Worm (Caenorhabditis elegans) whole organism, young adult: Measurements from ENCODE around the gene sru-1.
A peak's percentile ranks its signal among the peaks of the same experiment; 100 is the strongest.

Source experiments
- B0261.1 ChIP-seq: sonication (generic microtip); optimal IDR thresholded peaks from 2 replicates; lab custom pipeline; 2016; ENCODE audit warnings: mild to moderate bottlenecking, missing genetic modification characterization, moderate library complexity, missing compliant biosample characterization
- B0336.3 ChIP-seq: fragments of 200-800 bp; sonication (Bioruptor generic); IDR thresholded peaks from 2 replicates; pipeline ENCODE4 v1.3.6; 2022; ENCODE audit warnings: missing genetic modification characterization, missing compliant biosample characterization
- F10E7.11 ChIP-seq: sonication (generic microtip); optimal IDR thresholded peaks from 2 replicates; lab custom pipeline; 2017; ENCODE audit warnings: mild to moderate bottlenecking, missing genetic modification characterization, moderate library complexity, missing compliant biosample characterization
- F39B2.1 ChIP-seq: fragments of 200-800 bp; sonication (Bioruptor generic); IDR thresholded peaks from 2 replicates; pipeline ENCODE4 v1.3.6; 2022; ENCODE audit warnings: missing genetic modification reagents, missing genetic modification characterization, missing compliant biosample characterization
- F49E8.2 ChIP-seq: sonication (generic microtip); optimal IDR thresholded peaks from 3 replicates; lab custom pipeline; 2017; ENCODE audit warnings: missing genetic modification characterization, mild to moderate bottlenecking, missing compliant biosample characterization, antibody characterized with exemption, moderate library complexity; ENCODE audit not compliant: insufficient read depth
- K11D2.4 ChIP-seq: fragments of 200-800 bp; sonication (Bioruptor generic); IDR thresholded peaks from 2 replicates; pipeline ENCODE4 v1.3.6; 2022; ENCODE audit warnings: missing genetic modification reagents, missing genetic modification characterization, missing compliant biosample characterization
- K12H6.12 ChIP-seq: fragments of 200-800 bp; sonication (Bioruptor generic); optimal IDR thresholded peaks from 2 replicates; lab custom pipeline; 2018; ENCODE audit warnings: mild to moderate bottlenecking, missing genetic modification characterization, missing compliant biosample characterization
- Y95B8A.8 ChIP-seq: fragments of 200-800 bp; sonication (Bioruptor generic); IDR thresholded peaks from 2 replicates; pipeline ENCODE4 v1.3.6; 2022; ENCODE audit warnings: missing genetic modification reagents, missing genetic modification characterization, missing compliant biosample characterization
- ZK185.1 ChIP-seq: sonication (generic microtip); optimal IDR thresholded peaks from 2 replicates; lab custom pipeline; 2016; ENCODE audit warnings: mild to moderate bottlenecking, missing genetic modification characterization, missing compliant biosample characterization; ENCODE audit not compliant: poor library complexity, severe bottlenecking
- akir-1 ChIP-seq: fragments of 200-800 bp; sonication (Bioruptor generic); optimal IDR thresholded peaks from 2 replicates; lab custom pipeline; 2018; ENCODE audit warnings: mild to moderate bottlenecking, missing genetic modification characterization, moderate library complexity, missing compliant biosample characterization
- aptf-3 ChIP-seq: fragments of 200-800 bp; sonication (Bioruptor generic); IDR thresholded peaks from 2 replicates; pipeline ENCODE4 v1.3.6; 2022; ENCODE audit warnings: missing genetic modification characterization, missing compliant biosample characterization
- attf-6 ChIP-seq: fragments of 200-800 bp; sonication (Bioruptor generic); IDR thresholded peaks from 2 replicates; pipeline ENCODE4 v1.3.6; 2022; ENCODE audit warnings: missing genetic modification reagents, missing genetic modification characterization, missing compliant biosample characterization
- bed-1 ChIP-seq: fragments of 200-800 bp; sonication (Bioruptor generic); IDR thresholded peaks from 2 replicates; pipeline ENCODE4 v1.3.6; 2022; ENCODE audit warnings: missing genetic modification reagents, missing genetic modification characterization, missing compliant biosample characterization
- bed-2 ChIP-seq: fragments of 200-800 bp; sonication (Bioruptor generic); IDR thresholded peaks from 2 replicates; pipeline ENCODE4 v1.3.6; 2022; ENCODE audit warnings: missing genetic modification reagents, missing genetic modification characterization, missing compliant biosample characterization
- die-1 ChIP-seq: sonication (generic microtip); optimal IDR thresholded peaks from 2 replicates; lab custom pipeline; 2016; ENCODE audit warnings: missing genotype, mild to moderate bottlenecking, missing genetic modification characterization, missing compliant biosample characterization
- dpl-1 ChIP-seq: fragments of 150-350 bp; optimal IDR thresholded peaks from 2 replicates; lab custom pipeline; 2014; ENCODE audit warnings: missing biosample characterization, missing genetic modification reagents, missing genetic modification characterization
- egl-18 ChIP-seq: fragments of 200-800 bp; sonication (Bioruptor generic); IDR thresholded peaks from 2 replicates; pipeline ENCODE4 v1.3.6; 2022; ENCODE audit warnings: missing genetic modification reagents, missing genetic modification characterization, missing compliant biosample characterization
- egrh-3 ChIP-seq: fragments of 200-800 bp; sonication (Bioruptor generic); IDR thresholded peaks from 2 replicates; pipeline ENCODE4 v1.3.6; 2022; ENCODE audit warnings: missing genetic modification reagents, missing genetic modification characterization, missing compliant biosample characterization
- ets-4 ChIP-seq: fragments of 200-800 bp; sonication (Bioruptor generic); optimal IDR thresholded peaks from 2 replicates; lab custom pipeline; 2018; ENCODE audit warnings: mild to moderate bottlenecking, missing genetic modification characterization, missing compliant biosample characterization
- him-1 ChIP-seq: sonication (generic microtip); optimal IDR thresholded peaks from 2 replicates; lab custom pipeline; 2016; ENCODE audit warnings: missing genotype, missing genetic modification reagents, missing genetic modification characterization, missing compliant biosample characterization
- hsf-1 ChIP-seq: fragments of 200-800 bp; sonication (Bioruptor generic); IDR thresholded peaks from 2 replicates; pipeline ENCODE4 v1.3.6; 2022; ENCODE audit warnings: missing genetic modification reagents, missing genetic modification characterization, missing compliant biosample characterization
- let-526 ChIP-seq: fragments of 200-800 bp; sonication (Bioruptor generic); IDR thresholded peaks from 2 replicates; pipeline ENCODE4 v1.3.6; 2022; ENCODE audit warnings: missing genetic modification reagents, missing genetic modification characterization, missing compliant biosample characterization
- lir-1 ChIP-seq: fragments of 200-800 bp; sonication (Bioruptor generic); conservative IDR thresholded peaks from 2 replicates; pipeline ENCODE4 v1.3.6; 2022; ENCODE audit warnings: missing genetic modification reagents, missing genetic modification characterization, missing compliant biosample characterization
- lsl-1 ChIP-seq: fragments of 200-800 bp; sonication (Bioruptor generic); optimal IDR thresholded peaks from 2 replicates; lab custom pipeline; 2018; ENCODE audit warnings: mild to moderate bottlenecking, missing genetic modification characterization, moderate library complexity, missing compliant biosample characterization
- lsy-27 ChIP-seq: sonication (generic microtip); optimal IDR thresholded peaks from 2 replicates; lab custom pipeline; 2017; ENCODE audit warnings: missing genetic modification characterization, mild to moderate bottlenecking, missing compliant biosample characterization, antibody characterized with exemption, missing genotype, borderline replicate concordance; ENCODE audit not compliant: insufficient read depth
- madf-10 ChIP-seq: sonication (generic microtip); optimal IDR thresholded peaks from 2 replicates; lab custom pipeline; 2016; ENCODE audit warnings: mild to moderate bottlenecking, missing genetic modification characterization, missing compliant biosample characterization
- mel-28 ChIP-seq: sonication (generic microtip); optimal IDR thresholded peaks from 2 replicates; lab custom pipeline; 2016; ENCODE audit warnings: borderline replicate concordance, mild to moderate bottlenecking, missing genetic modification characterization, missing compliant biosample characterization
- mxl-1 ChIP-seq: sonication (generic microtip); optimal IDR thresholded peaks from 2 replicates; lab custom pipeline; 2016; ENCODE audit warnings: missing genetic modification characterization, missing compliant biosample characterization
- nfyb-1 ChIP-seq: fragments of 200-800 bp; sonication (Bioruptor generic); IDR thresholded peaks from 2 replicates; pipeline ENCODE4 v1.3.6; 2022; ENCODE audit warnings: missing genetic modification reagents, missing genetic modification characterization, missing compliant biosample characterization
- nhr-120 ChIP-seq: fragments of 200-800 bp; sonication (Bioruptor generic); IDR thresholded peaks from 2 replicates; pipeline ENCODE4 v1.3.6; 2022; ENCODE audit warnings: missing genetic modification characterization, missing compliant biosample characterization
- nhr-179 ChIP-seq: sonication (generic microtip); optimal IDR thresholded peaks from 2 replicates; lab custom pipeline; 2016; ENCODE audit warnings: mild to moderate bottlenecking, missing genetic modification characterization, missing compliant biosample characterization
- nhr-90 ChIP-seq: sonication (generic microtip); optimal IDR thresholded peaks from 2 replicates; lab custom pipeline; 2016; ENCODE audit warnings: missing genotype, mild to moderate bottlenecking, missing genetic modification characterization, missing compliant biosample characterization
- pha-4 ChIP-seq: fragments of 150-350 bp; sonication (generic microtip); optimal IDR thresholded peaks from 2 replicates; lab custom pipeline; 2014; ENCODE audit warnings: missing biosample characterization, missing genetic modification reagents, missing genetic modification characterization
- rcor-1 ChIP-seq: fragments of 200-800 bp; sonication (Bioruptor generic); IDR thresholded peaks from 2 replicates; pipeline ENCODE4 v1.3.6; 2022; ENCODE audit warnings: missing genetic modification reagents, missing genetic modification characterization, missing compliant biosample characterization
- rec-8 ChIP-seq, 2 experiments: sonication (generic microtip); optimal IDR thresholded peaks; 2 replicates each; lab custom pipeline; 2016; ENCODE audit warnings: mild to moderate bottlenecking in 2 of 2, missing genetic modification characterization in 2 of 2, missing genetic modification reagents in 2 of 2, missing genotype in 2 of 2, missing biosample characterization in 1 of 2, missing compliant biosample characterization in 1 of 2, moderate library complexity in 1 of 2
- rpc-1 ChIP-seq, 2 experiments: fragments of 150-350 bp in 1 of 2; sonication (generic microtip) in 1 of 2; optimal IDR thresholded peaks; 2 replicates each; lab custom pipeline; 2014 to 2018; ENCODE audit warnings: missing biosample characterization in 1 of 2, missing genetic modification characterization in 1 of 2, missing genetic modification reagents in 1 of 2, missing genotype in 1 of 2
- snpc-3.4 ChIP-seq: sonication (generic microtip); optimal IDR thresholded peaks from 2 replicates; lab custom pipeline; 2017; ENCODE audit warnings: missing genetic modification characterization, mild to moderate bottlenecking, missing compliant biosample characterization, antibody characterized with exemption, moderate library complexity, missing genotype, missing genetic modification reagents
- snpc-4 ChIP-seq, 5 experiments: fragments of 150-350 bp in 1 of 5; sonication (generic microtip) in 4 of 5; optimal IDR thresholded peaks; 2 replicates each; lab custom pipeline; 2014 to 2018; ENCODE audit warnings: missing genetic modification characterization in 5 of 5, missing biosample characterization in 3 of 5, antibody characterized with exemption in 2 of 5, mild to moderate bottlenecking in 2 of 5, missing compliant biosample characterization in 2 of 5, missing genotype in 2 of 5, moderate library complexity in 2 of 5, missing genetic modification reagents in 1 of 5
- sptf-2 ChIP-seq: fragments of 200-800 bp; sonication (Bioruptor generic); optimal IDR thresholded peaks from 2 replicates; lab custom pipeline; 2018; ENCODE audit warnings: mild to moderate bottlenecking, missing genetic modification characterization, missing compliant biosample characterization
- tbx-9 ChIP-seq: sonication (generic microtip); optimal IDR thresholded peaks from 2 replicates; lab custom pipeline; 2016; ENCODE audit warnings: borderline replicate concordance, missing genetic modification characterization, inconsistent platforms, missing compliant biosample characterization
- zfh-2 ChIP-seq: fragments of 200-800 bp; sonication (Bioruptor generic); conservative IDR thresholded peaks from 2 replicates; pipeline ENCODE4 v1.3.6; 2022; ENCODE audit warnings: missing genetic modification reagents, missing genetic modification characterization, missing compliant biosample characterization
- zim-3 ChIP-seq: sonication (generic microtip); optimal IDR thresholded peaks from 2 replicates; lab custom pipeline; 2017; ENCODE audit warnings: mild to moderate bottlenecking, missing genetic modification characterization, moderate library complexity, missing compliant biosample characterization
- ztf-22 ChIP-seq: fragments of 200-800 bp; sonication (Bioruptor generic); optimal IDR thresholded peaks from 2 replicates; lab custom pipeline; 2018; ENCODE audit warnings: mild to moderate bottlenecking, missing genetic modification characterization, moderate library complexity, missing compliant biosample characterization
- ztf-28 ChIP-seq: fragments of 200-800 bp; sonication (Bioruptor generic); IDR thresholded peaks from 2 replicates; pipeline ENCODE4 v1.3.6; 2022; ENCODE audit warnings: missing genetic modification reagents, missing genetic modification characterization, missing compliant biosample characterization

The sru-1 gene

ce11 chrIV:9477135-9477928, 11.1 kb upstream of the sru-1 start, which contains the start of gene wrt-3 (continued):
- TF ChIP-seq rec-8 (tag; optimal IDR thresholded peaks at IDR 0.05; lab: Kevin White, UChicago) (peak; percentile 93 to 95), F39B2.1 (0 out of 2 replicates have a peak, but pooled peaks have one; percentile 63), ztf-28 (GFP tag; lab: Robert Waterston, UW) (0 out of 2 replicates have a peak, but pooled peaks have one; percentile 33), F10E7.11 (no peak), zfh-2 (GFP tag; lab: Robert Waterston, UW) (no peak), K12H6.12 (tag; lab: Kevin White, UChicago) (peak; percentile 56), F49E8.2 (no peak), Y95B8A.8 (GFP tag; lab: Robert Waterston, UW) (no peak), B0336.3 (GFP tag; lab: Robert Waterston, UW) (no peak), bed-1 (no peak), snpc-3.4 (peak; percentile 92), zim-3 (peak; percentile 97), nfyb-1 (GFP tag; lab: Robert Waterston, UW) (no peak), rcor-1 (GFP tag; lab: Robert Waterston, UW) (peak; percentile 77), tbx-9 (tag; lab: Kevin White, UChicago) (peak; percentile 62), mel-28 (peak; percentile 33), ZK185.1 (tag; lab: Kevin White, UChicago) (peak; percentile 92), pha-4 (tag; lab: Kevin White, UChicago) (no peak), ets-4 (peak; percentile 88), mxl-1 (tag; lab: Kevin White, UChicago) (peak; percentile 88), lsl-1 (GFP tag; lab: Kevin White, UChicago) (no peak), akir-1 (GFP tag; lab: Kevin White, UChicago) (peak; percentile 79), ztf-22 (GFP tag; lab: Kevin White, UChicago) (peak; percentile 69), let-526 (no peak), dpl-1 (GFP tag; lab: Kevin White, UChicago) (peak; percentile 19), K11D2.4 (GFP tag; lab: Robert Waterston, UW) (no peak), aptf-3 (peak; percentile 96), rpc-1 (optimal IDR thresholded peaks at IDR 0.05; lab: Kevin White, UChicago) (peak; percentile 97), rpc-1 (tag; optimal IDR thresholded peaks at IDR 0.05; lab: Kevin White, UChicago) (peak; percentile 99), B0261.1 (tag; lab: Kevin White, UChicago) (peak; percentile 97), hsf-1 (GFP tag; lab: Robert Waterston, UW) (peak; percentile 55; the same call in 1 of the 2 replicates), nhr-120 (GFP tag; lab: Robert Waterston, UW) (0 out of 2 replicates have a peak, but pooled peaks have one; percentile 82), bed-2 (no peak), him-1 (tag; lab: Kevin White, UChicago) (peak; percentile 96), sptf-2 (GFP tag; lab: Kevin White, UChicago) (peak; percentile 83), attf-6 (GFP tag; lab: Robert Waterston, UW) (peak; percentile 87), lir-1 (no peak), egl-18 (GFP tag; lab: Robert Waterston, UW) (peak; percentile 62; the same call in 1 of the 2 replicates), die-1 (tag; lab: Kevin White, UChicago) (peak; percentile 97), snpc-4 (GFP tag; optimal IDR thresholded peaks at IDR 0.05; lab: Kevin White, UChicago) (peak; percentile 87), snpc-4 (tag; optimal IDR thresholded peaks at IDR 0.05; lab: Kevin White, UChicago) (peak; percentile 79 to 89 (median 86)), lsy-27 (peak; percentile 65), egrh-3 (no peak; the same call in 1 of the 2 replicates), madf-10 (tag; lab: Kevin White, UChicago) (peak; percentile 80), nhr-90 (tag; lab: Kevin White, UChicago) (peak; percentile 96), nhr-179 (tag; lab: Kevin White, UChicago) (peak; percentile 85)
